Worm (Caenorhabditis elegans) whole organism, dauer: Measurements from ENCODE around the gene F36G9.3.

Source experiments
- unc-62 ChIP-seq: sonication (generic microtip); optimal IDR thresholded peaks from 2 replicates; lab custom pipeline; 2017; ENCODE audit warnings: missing biosample characterization, missing genetic modification reagents, missing genetic modification characterization

Gene F36G9.3

DNA sequence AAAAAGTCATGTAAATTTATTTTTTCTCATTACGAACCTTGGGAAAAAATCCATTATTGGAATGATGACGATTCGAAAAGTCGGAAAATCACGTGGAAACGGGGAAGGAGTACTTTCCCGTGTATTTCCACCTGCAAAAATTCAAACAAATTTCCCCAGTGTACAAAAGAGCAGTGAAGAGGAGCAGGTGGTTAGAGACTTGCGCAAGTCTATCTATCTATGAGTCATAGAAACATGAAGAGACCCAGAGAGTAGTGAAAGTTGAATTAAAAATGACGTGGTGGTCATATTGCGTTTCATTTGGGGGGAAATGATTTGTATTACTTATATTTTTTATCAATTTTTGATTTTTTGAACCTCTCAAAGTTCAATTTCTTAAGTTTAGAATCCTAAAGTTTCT lies 43.2 kb downstream of the F36G9.3 start, which contains the start of gene nhr-50:
Gene nhr-50, minus strand, starts transcription at position 199 of the 400 bp plus-strand sequence.
- TF ChIP-seq unc-62, result no peak

DNA sequence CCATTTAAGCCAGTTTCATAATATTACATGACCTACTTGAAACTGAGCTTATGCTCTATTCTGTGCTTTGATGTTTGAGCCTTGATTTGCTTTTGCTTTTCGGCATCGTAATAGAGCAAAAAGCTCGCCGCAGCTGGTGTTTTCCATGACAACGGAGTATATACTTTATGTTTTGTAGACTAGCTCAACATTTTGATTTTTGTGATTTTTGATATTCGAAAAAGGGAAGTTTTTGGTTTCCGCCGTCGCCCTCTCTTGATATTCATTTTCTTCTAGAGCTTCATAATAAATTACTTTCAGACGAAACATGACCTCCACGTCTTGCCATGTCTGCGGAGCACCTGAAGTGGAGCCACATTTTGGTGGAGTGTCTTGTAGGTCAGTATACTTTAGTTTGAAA lies 45.1 kb downstream of the F36G9.3 start, which contains the start of gene nhr-63:
Gene nhr-63, plus strand, starts transcription at position 301 of the 400 bp plus-strand sequence.
- no peak for TF ChIP-seq unc-62

- TF ChIP-seq unc-62, result no peak
Observed at ce11 chrV:16007505-16007904, 50.3 kb downstream of the F36G9.3 start, which contains the start of gene str-231. str-231 (minus strand) TSS chrV:16007605.
